Fruit fly (Drosophila melanogaster): ENCODE data around the gene Mst87F.

Mst87F gene

dm6 chr3R:13800430-13800848, 27.4 kb downstream of the Mst87F start (continued):
- peak; percentile 91 for TF ChIP-seq B-H1 (GFP tag; IDR thresholded peaks at IDR 0.05)
- peak; percentile 90 for TF ChIP-seq CG9215 (GFP tag; IDR thresholded peaks at IDR 0.05)
- peak; percentile 23 for TF ChIP-seq TFAM (GFP tag; optimal IDR thresholded peaks at IDR 0.05)
- peak; percentile 95 for TF ChIP-seq CG34422 (GFP tag; IDR thresholded peaks at IDR 0.05)
- peak; percentile 86 for TF ChIP-seq CG4424 (GFP tag; optimal IDR thresholded peaks at IDR 0.05)
- peak; percentile 79 for TF ChIP-seq ind (GFP tag; optimal IDR thresholded peaks at IDR 0.05)
- no peak for TF ChIP-seq Hey (tag; optimal IDR thresholded peaks at IDR 0.05)
- peak; percentile 86 for TF ChIP-seq Ets65A (GFP tag)
- no peak for TF ChIP-seq h (optimal IDR thresholded peaks at IDR 0.05)
- TF ChIP-seq CG14710 (tag; optimal IDR thresholded peaks at IDR 0.05): peak; percentile 80
- TF ChIP-seq CG18599 (GFP tag; optimal IDR thresholded peaks at IDR 0.05): peak; percentile 98
- peak; percentile 98 for TF ChIP-seq Fer1 (GFP tag; optimal IDR thresholded peaks at IDR 0.05)
- TF ChIP-seq Max (GFP tag; optimal IDR thresholded peaks at IDR 0.05): peak; percentile 83
- peak; percentile 27 for TF ChIP-seq jing (GFP tag; optimal IDR thresholded peaks at IDR 0.05)
- TF ChIP-seq Ssrp (tag; optimal IDR thresholded peaks at IDR 0.05): peak; percentile 85
- TF ChIP-seq CG6272 (GFP tag; IDR thresholded peaks at IDR 0.05): peak; percentile 89
- peak; percentile 64 for TF ChIP-seq CG30431 (GFP tag; optimal IDR thresholded peaks at IDR 0.05)
- peak; percentile 49 for TF ChIP-seq Antp (GFP tag; optimal IDR thresholded peaks at IDR 0.05)
- no peak for TF ChIP-seq MESR4 (GFP tag; optimal IDR thresholded peaks at IDR 0.05)
- peak; percentile 79 for TF ChIP-seq CG18262 (tag; optimal IDR thresholded peaks at IDR 0.05)
- peak; percentile 73 for TF ChIP-seq CG18764 (GFP tag; optimal IDR thresholded peaks at IDR 0.05)
- peak; percentile 79 for TF ChIP-seq run (tag; optimal IDR thresholded peaks at IDR 0.05)
- peak; percentile 93 for TF ChIP-seq tgo (GFP tag; IDR thresholded peaks at IDR 0.05)
- TF ChIP-seq yki (optimal IDR thresholded peaks at IDR 0.05): no peak
- no peak for TF ChIP-seq HmgD (GFP tag; optimal IDR thresholded peaks at IDR 0.05)
- no peak for TF ChIP-seq CG14965 (GFP tag; optimal IDR thresholded peaks at IDR 0.05; ENCODE audit: borderline replicate concordance)
- TF ChIP-seq CG2129 (GFP tag; IDR thresholded peaks at IDR 0.05; ENCODE audit: partially characterized antibody): no peak
- TF ChIP-seq Doc3 (GFP tag; IDR thresholded peaks at IDR 0.05; ENCODE audit: partially characterized antibody): no peak
- peak; percentile 83 for TF ChIP-seq sens-2 (GFP tag; IDR thresholded peaks at IDR 0.05)
- TF ChIP-seq CG11560 (tag; IDR thresholded peaks at IDR 0.05): peak; percentile 73; the same call in 2 of the 3 replicates
- peak; percentile 26 to 38 for TF ChIP-seq Trl (optimal IDR thresholded peaks at IDR 0.05)
- peak; percentile 63 for TF ChIP-seq Trl (GFP tag; optimal IDR thresholded peaks at IDR 0.05)
- peak; percentile 45 for TF ChIP-seq CG3065 (GFP tag; optimal IDR thresholded peaks at IDR 0.05)
- peak; percentile 94 for TF ChIP-seq CG6683 (GFP tag; optimal IDR thresholded peaks at IDR 0.05)
- TF ChIP-seq Dfd (GFP tag; optimal IDR thresholded peaks at IDR 0.05): no peak
- TF ChIP-seq bab2 (GFP tag; optimal IDR thresholded peaks at IDR 0.05): peak; percentile 68
- peak; percentile 93 for TF ChIP-seq CG9727 (GFP tag; optimal IDR thresholded peaks at IDR 0.05)
- peak; percentile 85 for TF ChIP-seq fd3F (GFP tag; optimal IDR thresholded peaks at IDR 0.05)
- peak; percentile 62 for TF ChIP-seq Vsx1 (GFP tag; optimal IDR thresholded peaks at IDR 0.05)
- peak; percentile 96 for TF ChIP-seq CG14014 (GFP tag; IDR thresholded peaks at IDR 0.05)
- peak; percentile 72 for TF ChIP-seq grau (tag; optimal IDR thresholded peaks at IDR 0.05)
- no peak for TF ChIP-seq ab (GFP tag; optimal IDR thresholded peaks at IDR 0.05)
- TF ChIP-seq pita (GFP tag; optimal IDR thresholded peaks at IDR 0.05): no peak
- TF ChIP-seq CG5245 (GFP tag; optimal IDR thresholded peaks at IDR 0.05): peak; percentile 78
- TF ChIP-seq vvl (GFP tag; IDR thresholded peaks at IDR 0.05): peak; percentile 96
- peak; percentile 94 for TF ChIP-seq CG32772 (GFP tag; IDR thresholded peaks at IDR 0.05)
- no peak for TF ChIP-seq tna (GFP tag; IDR thresholded peaks at IDR 0.05; ENCODE audit: partially characterized antibody)
- TF ChIP-seq abd-A (tag; optimal IDR thresholded peaks at IDR 0.05): no peak
- TF ChIP-seq CG43689 (GFP tag; IDR thresholded peaks at IDR 0.05): peak; percentile 72
- no peak for TF ChIP-seq Sin3A (optimal IDR thresholded peaks at IDR 0.05)
- peak; percentile 88 for TF ChIP-seq CG6254 (GFP tag; optimal IDR thresholded peaks at IDR 0.05)
- peak; percentile 37 for TF ChIP-seq Side (GFP tag; optimal IDR thresholded peaks at IDR 0.05)
- TF ChIP-seq dpn (GFP tag; optimal IDR thresholded peaks at IDR 0.05): peak; percentile 51 to 89
